Fruit fly (Drosophila melanogaster): ENCODE data around the gene Set.
A peak's percentile ranks its signal among the peaks of the same experiment; 100 is the strongest.

The Set gene

dm6 chr3R:15249735-15250134 lies 13.6 kb upstream of the Set start, which contains the start of gene CG42404:
TSS of gene CG42404 (plus strand) at chr3R:15250094.
- TF ChIP-seq Mnt (GFP tag; optimal IDR thresholded peaks at IDR 0.05): no peak
- peak; percentile 39 for TF ChIP-seq ovo (GFP tag; optimal IDR thresholded peaks at IDR 0.05)

- TF ChIP-seq CG5204 (GFP tag; optimal IDR thresholded peaks at IDR 0.05): peak; percentile 63
- TF ChIP-seq cic (GFP tag; optimal IDR thresholded peaks at IDR 0.05): peak; percentile 24
- no peak for TF ChIP-seq ovo (GFP tag; optimal IDR thresholded peaks at IDR 0.05)
- TF ChIP-seq CG11617 (GFP tag; optimal IDR thresholded peaks at IDR 0.05): peak; percentile 58
- no peak for TF ChIP-seq Hr96 (GFP tag; optimal IDR thresholded peaks at IDR 0.05)
- TF ChIP-seq Mnt (GFP tag; optimal IDR thresholded peaks at IDR 0.05): peak; percentile 21
- TF ChIP-seq pad (GFP tag; optimal IDR thresholded peaks at IDR 0.05): peak; percentile 83
- TF ChIP-seq CG1620 (GFP tag; optimal IDR thresholded peaks at IDR 0.05): no peak
- no peak for TF ChIP-seq kay (GFP tag; ENCODE audit: borderline replicate concordance)
- no peak for TF ChIP-seq Crg-1 (GFP tag; optimal IDR thresholded peaks at IDR 0.05)
- TF ChIP-seq CG7045 (GFP tag; optimal IDR thresholded peaks at IDR 0.05): peak; percentile 57
- TF ChIP-seq CG14711 (tag; optimal IDR thresholded peaks at IDR 0.05): peak; percentile 47
- TF ChIP-seq CG33017 (tag; optimal IDR thresholded peaks at IDR 0.05): peak; percentile 88
- no peak for TF ChIP-seq toe (GFP tag; optimal IDR thresholded peaks at IDR 0.05)
- TF ChIP-seq CG7101 (tag; optimal IDR thresholded peaks at IDR 0.05): peak; percentile 69
- no peak for TF ChIP-seq cnc (optimal IDR thresholded peaks at IDR 0.05)
- TF ChIP-seq bab1 (GFP tag; optimal IDR thresholded peaks at IDR 0.05): no peak
- peak; percentile 39 for TF ChIP-seq Clk (GFP tag; optimal IDR thresholded peaks at IDR 0.05)
- TF ChIP-seq tj (GFP tag; optimal IDR thresholded peaks at IDR 0.05): peak; percentile 19
- peak; percentile 51 for TF ChIP-seq CG12768 (GFP tag; optimal IDR thresholded peaks at IDR 0.05)
Observed at dm6 chr3R:15250454-15250853, 12.9 kb upstream of the Set start.

dm6 chr3R:15263946-15264345 lies 594 bp downstream of the Set start:
- TF ChIP-seq ovo (GFP tag; optimal IDR thresholded peaks at IDR 0.05): no peak
- TF ChIP-seq toe (GFP tag; optimal IDR thresholded peaks at IDR 0.05): no peak
- no peak for TF ChIP-seq tj (GFP tag; optimal IDR thresholded peaks at IDR 0.05)
- TF ChIP-seq CG7045 (GFP tag; optimal IDR thresholded peaks at IDR 0.05): no peak
- no peak for TF ChIP-seq cnc (optimal IDR thresholded peaks at IDR 0.05)
- no peak for TF ChIP-seq Hr96 (GFP tag; optimal IDR thresholded peaks at IDR 0.05)
- no peak for TF ChIP-seq Mnt (GFP tag; optimal IDR thresholded peaks at IDR 0.05)
- no peak for TF ChIP-seq CG5204 (GFP tag; optimal IDR thresholded peaks at IDR 0.05)
- TF ChIP-seq CG7101 (tag; optimal IDR thresholded peaks at IDR 0.05): no peak
- TF ChIP-seq CG12768 (GFP tag; optimal IDR thresholded peaks at IDR 0.05): no peak
- no peak for TF ChIP-seq CG1620 (GFP tag; optimal IDR thresholded peaks at IDR 0.05)
- TF ChIP-seq Clk (GFP tag; optimal IDR thresholded peaks at IDR 0.05): no peak
- TF ChIP-seq CG33017 (tag; optimal IDR thresholded peaks at IDR 0.05): no peak
- TF ChIP-seq Crg-1 (GFP tag; optimal IDR thresholded peaks at IDR 0.05): no peak
- TF ChIP-seq bab1 (GFP tag; optimal IDR thresholded peaks at IDR 0.05): no peak

- TF ChIP-seq CG5204 (GFP tag; optimal IDR thresholded peaks at IDR 0.05) (no peak), ovo (GFP tag; optimal IDR thresholded peaks at IDR 0.05) (no peak), cnc (optimal IDR thresholded peaks at IDR 0.05) (no peak), Crg-1 (GFP tag; optimal IDR thresholded peaks at IDR 0.05) (peak; percentile 17), Clk (GFP tag; optimal IDR thresholded peaks at IDR 0.05) (no peak), tj (GFP tag; optimal IDR thresholded peaks at IDR 0.05) (no peak), Hr96 (GFP tag; optimal IDR thresholded peaks at IDR 0.05) (no peak), Mnt (GFP tag; optimal IDR thresholded peaks at IDR 0.05) (peak; percentile 60), kay (GFP tag; ENCODE audit: borderline replicate concordance) (no peak), pad (GFP tag; optimal IDR thresholded peaks at IDR 0.05) (no peak), CG33017 (tag; optimal IDR thresholded peaks at IDR 0.05) (peak; percentile 43), CG11617 (GFP tag; optimal IDR thresholded peaks at IDR 0.05) (peak; percentile 51), CG12768 (GFP tag; optimal IDR thresholded peaks at IDR 0.05) (no peak), cic (GFP tag; optimal IDR thresholded peaks at IDR 0.05) (no peak), CG14711 (tag; optimal IDR thresholded peaks at IDR 0.05) (peak; percentile 59), bab1 (GFP tag; optimal IDR thresholded peaks at IDR 0.05) (peak; percentile 74), toe (GFP tag; optimal IDR thresholded peaks at IDR 0.05) (no peak), CG7101 (tag; optimal IDR thresholded peaks at IDR 0.05) (peak; percentile 46), CG7045 (GFP tag; optimal IDR thresholded peaks at IDR 0.05) (no peak), CG1620 (GFP tag; optimal IDR thresholded peaks at IDR 0.05) (peak; percentile 20)
Observed at dm6 chr3R:15265406-15266040, 2.2 kb downstream of the Set start, which contains the start of gene ATPsynO. TSS of gene ATPsynO (plus strand) at chr3R:15265591.

dm6 chr3R:15268426-15268825 lies 5.1 kb downstream of the Set start, which contains the start of the genes CG14864 and Zip88E:
TSS of gene CG14864 (minus strand) at chr3R:15268538.
TSS of gene Zip88E (plus strand) at chr3R:15268662.
- TF ChIP-seq pad (GFP tag; optimal IDR thresholded peaks at IDR 0.05) (no peak), bab1 (GFP tag; optimal IDR thresholded peaks at IDR 0.05) (peak; percentile 16)

- TF ChIP-seq tj (GFP tag; optimal IDR thresholded peaks at IDR 0.05) (peak; percentile 90), CG1620 (GFP tag; optimal IDR thresholded peaks at IDR 0.05) (no peak), CG11617 (GFP tag; optimal IDR thresholded peaks at IDR 0.05) (no peak)
Observed at dm6 chr3R:15268856-15269255, 5.5 kb downstream of the Set start.

dm6 chr3R:15275158-15275623 lies 11.8 kb downstream of the Set start, which contains the start of the genes Cp190 and CG4338:
TSS of gene Cp190 (minus strand) at chr3R:15275241.
TSS of gene CG4338 (plus strand) at chr3R:15275522.
- peak; percentile 98 for TF ChIP-seq toe (GFP tag; optimal IDR thresholded peaks at IDR 0.05)
- peak; percentile 94 for TF ChIP-seq Hr96 (GFP tag; optimal IDR thresholded peaks at IDR 0.05)
- TF ChIP-seq CG7101 (tag; optimal IDR thresholded peaks at IDR 0.05): peak; percentile 99
- TF ChIP-seq CG14711 (tag; optimal IDR thresholded peaks at IDR 0.05): peak; percentile 97
- peak; percentile 98 for TF ChIP-seq CG11617 (GFP tag; optimal IDR thresholded peaks at IDR 0.05)
- peak; percentile 98 for TF ChIP-seq CG7045 (GFP tag; optimal IDR thresholded peaks at IDR 0.05)
- no peak for TF ChIP-seq kay (GFP tag; ENCODE audit: borderline replicate concordance)
- TF ChIP-seq cnc (optimal IDR thresholded peaks at IDR 0.05): no peak
- TF ChIP-seq CG5204 (GFP tag; optimal IDR thresholded peaks at IDR 0.05): no peak
- TF ChIP-seq CG1620 (GFP tag; optimal IDR thresholded peaks at IDR 0.05): peak; percentile 96
- peak; percentile 95 for TF ChIP-seq Crg-1 (GFP tag; optimal IDR thresholded peaks at IDR 0.05)
- peak; percentile 98 for TF ChIP-seq CG33017 (tag; optimal IDR thresholded peaks at IDR 0.05)
- TF ChIP-seq pad (GFP tag; optimal IDR thresholded peaks at IDR 0.05): peak; percentile 90
- peak; percentile 96 for TF ChIP-seq Mnt (GFP tag; optimal IDR thresholded peaks at IDR 0.05)
- TF ChIP-seq ovo (GFP tag; optimal IDR thresholded peaks at IDR 0.05): peak; percentile 91
- peak; percentile 88 for TF ChIP-seq tj (GFP tag; optimal IDR thresholded peaks at IDR 0.05)
- TF ChIP-seq CG12768 (GFP tag; optimal IDR thresholded peaks at IDR 0.05): peak; percentile 98
- TF ChIP-seq cic (GFP tag; optimal IDR thresholded peaks at IDR 0.05): peak; percentile 77
- TF ChIP-seq Clk (GFP tag; optimal IDR thresholded peaks at IDR 0.05): peak; percentile 94
- TF ChIP-seq bab1 (GFP tag; optimal IDR thresholded peaks at IDR 0.05): peak; percentile 98
